Fruit fly (Drosophila melanogaster) whole organism, embryonic: ENCODE results near the gene CG31960.

ENCODE experiments used
- Bteb2 ChIP-seq: fragments of 200-800 bp; sonication (Bioruptor generic); optimal IDR thresholded peaks from 2 replicates; lab custom pipeline; 2016; ENCODE audit warnings: missing biosample characterization, missing genetic modification characterization
- CG10209 ChIP-seq: fragments of 200-800 bp; sonication (Bioruptor generic); optimal IDR thresholded peaks from 3 replicates; lab custom pipeline; 2017; ENCODE audit warnings: missing biosample characterization, mild to moderate bottlenecking, missing genetic modification characterization, missing genetic modification reagents
- CG1024 ChIP-seq: fragments of 200-800 bp; sonication (Bioruptor generic); IDR thresholded peaks from 2 replicates; pipeline ENCODE4 v1.3.6; 2022; ENCODE audit warnings: missing biosample characterization, missing genetic modification characterization
- CG11560 ChIP-seq: fragments of 200-800 bp; sonication (Bioruptor generic); IDR thresholded peaks from 3 replicates; pipeline ENCODE4 v1.3.6; 2022; ENCODE audit warnings: missing biosample characterization, missing genetic modification characterization
- CG11695 ChIP-seq: fragments of 200-800 bp; sonication (Bioruptor generic); IDR thresholded peaks from 3 replicates; pipeline ENCODE4 v1.3.6; 2022; ENCODE audit warnings: missing biosample characterization, missing genetic modification characterization
- CG13123 ChIP-seq: fragments of 200-800 bp; sonication (Bioruptor generic); optimal IDR thresholded peaks from 2 replicates; lab custom pipeline; 2016; ENCODE audit warnings: missing biosample characterization, missing genetic modification characterization
- CG13775 ChIP-seq: fragments of 200-800 bp; sonication (Bioruptor generic); optimal IDR thresholded peaks from 3 replicates; lab custom pipeline; 2017; ENCODE audit warnings: missing biosample characterization, mild to moderate bottlenecking, missing genetic modification characterization
- CG14014 ChIP-seq: fragments of 200-800 bp; sonication (Bioruptor generic); IDR thresholded peaks from 2 replicates; pipeline ENCODE4 v1.3.6; 2022; ENCODE audit warnings: missing biosample characterization, missing genetic modification characterization
- CG14710 ChIP-seq: fragments of 200-800 bp; sonication (Bioruptor generic); optimal IDR thresholded peaks from 3 replicates; lab custom pipeline; 2019; ENCODE audit warnings: missing biosample characterization, mild to moderate bottlenecking, missing genetic modification characterization, moderate library complexity
- CG14860 ChIP-seq: fragments of 200-800 bp; sonication (Bioruptor generic); IDR thresholded peaks from 3 replicates; pipeline ENCODE4 v1.3.6; 2022; ENCODE audit warnings: missing biosample characterization, missing genetic modification characterization; ENCODE audit not compliant: partially characterized antibody
- CG1603 ChIP-seq: fragments of 200-800 bp; sonication (Bioruptor generic); optimal IDR thresholded peaks from 2 replicates; lab custom pipeline; 2019; ENCODE audit warnings: missing biosample characterization, mild to moderate bottlenecking, missing genetic modification characterization, moderate library complexity
- CG17912 ChIP-seq: fragments of 200-800 bp; sonication (Bioruptor generic); optimal IDR thresholded peaks from 2 replicates; lab custom pipeline; 2018; ENCODE audit warnings: missing biosample characterization, mild to moderate bottlenecking, missing genetic modification characterization
- CG18764 ChIP-seq: fragments of 200-800 bp; sonication (Bioruptor generic); optimal IDR thresholded peaks from 3 replicates; lab custom pipeline; 2016; ENCODE audit warnings: missing biosample characterization, missing genetic modification characterization
- CG2116 ChIP-seq: fragments of 200-800 bp; sonication (Bioruptor generic); optimal IDR thresholded peaks from 3 replicates; lab custom pipeline; 2018; ENCODE audit warnings: missing biosample characterization, mild to moderate bottlenecking, missing genetic modification characterization
- CG2202 ChIP-seq: fragments of 200-800 bp; sonication (Bioruptor generic); optimal IDR thresholded peaks from 2 replicates; lab custom pipeline; 2018; ENCODE audit warnings: missing biosample characterization, mild to moderate bottlenecking, missing genetic modification characterization
- CG2889 ChIP-seq: fragments of 200-800 bp; sonication (Bioruptor generic); IDR thresholded peaks from 3 replicates; pipeline ENCODE4 v1.3.6; 2022; ENCODE audit warnings: missing biosample characterization, missing genetic modification characterization
- CG30431 ChIP-seq: fragments of 200-800 bp; sonication (Bioruptor generic); optimal IDR thresholded peaks from 2 replicates; lab custom pipeline; 2017; ENCODE audit warnings: missing biosample characterization, missing genetic modification characterization
- CG43689 ChIP-seq: fragments of 200-800 bp; sonication (Bioruptor generic); IDR thresholded peaks from 2 replicates; pipeline ENCODE4 v1.3.6; 2022; ENCODE audit warnings: missing biosample characterization, missing genetic modification characterization
- CG6175 ChIP-seq: fragments of 200-800 bp; sonication (Bioruptor generic); IDR thresholded peaks from 3 replicates; pipeline ENCODE4 v1.3.6; 2022; ENCODE audit warnings: missing biosample characterization, missing genetic modification characterization
- CG7271 ChIP-seq: fragments of 200-800 bp; sonication (Bioruptor generic); optimal IDR thresholded peaks from 2 replicates; lab custom pipeline; 2018; ENCODE audit warnings: missing biosample characterization, mild to moderate bottlenecking, missing genetic modification characterization, moderate library complexity
- CG7556 ChIP-seq: fragments of 200-800 bp; sonication (Bioruptor generic); optimal IDR thresholded peaks from 2 replicates; lab custom pipeline; 2017; ENCODE audit warnings: missing biosample characterization, mild to moderate bottlenecking, missing genetic modification characterization
- Dek ChIP-seq: fragments of 200-800 bp; sonication (Bioruptor generic); optimal IDR thresholded peaks from 3 replicates; lab custom pipeline; 2019; ENCODE audit warnings: missing biosample characterization, mild to moderate bottlenecking, missing genetic modification characterization, moderate library complexity
- Dref ChIP-seq: fragments of 200-800 bp; sonication (Bioruptor generic); IDR thresholded peaks from 2 replicates; pipeline ENCODE4 v1.3.6; 2022; ENCODE audit warnings: missing biosample characterization, missing genetic modification characterization
- Fer1 ChIP-seq: fragments of 200-800 bp; sonication (Bioruptor generic); optimal IDR thresholded peaks from 2 replicates; lab custom pipeline; 2017; ENCODE audit warnings: missing biosample characterization, mild to moderate bottlenecking, missing genetic modification characterization
- Gsc ChIP-seq: fragments of 200-800 bp; sonication (Bioruptor generic); IDR thresholded peaks from 2 replicates; pipeline ENCODE4 v1.3.6; 2022; ENCODE audit warnings: missing biosample characterization, missing genetic modification characterization
- Hr3 ChIP-seq: fragments of 200-800 bp; sonication (Bioruptor generic); optimal IDR thresholded peaks from 3 replicates; lab custom pipeline; 2016; ENCODE audit warnings: missing biosample characterization, missing genetic modification characterization
- MBD-R2 ChIP-seq: fragments of 200-800 bp; sonication (Bioruptor generic); IDR thresholded peaks from 2 replicates; pipeline ENCODE4 v1.3.6; 2022; ENCODE audit warnings: missing biosample characterization, missing genetic modification characterization
- MESR4 ChIP-seq: fragments of 200-800 bp; sonication (Bioruptor generic); optimal IDR thresholded peaks from 2 replicates; lab custom pipeline; 2018; ENCODE audit warnings: missing biosample characterization, mild to moderate bottlenecking, missing genetic modification characterization, moderate library complexity
- Mad ChIP-seq: fragments of 200-800 bp; sonication (Bioruptor generic); optimal IDR thresholded peaks from 2 replicates; lab custom pipeline; 2016; ENCODE audit warnings: missing biosample characterization, missing genetic modification characterization
- NC2β ChIP-seq: fragments of 200-800 bp; sonication (Bioruptor generic); optimal IDR thresholded peaks from 2 replicates; lab custom pipeline; 2016; ENCODE audit warnings: missing biosample characterization, missing genetic modification characterization
- Ptx1 ChIP-seq: fragments of 200-800 bp; sonication (Bioruptor generic); IDR thresholded peaks from 2 replicates; pipeline ENCODE4 v1.3.6; 2022; ENCODE audit warnings: missing biosample characterization, missing genetic modification characterization
- Sox100B ChIP-seq: fragments of 200-800 bp; sonication (Bioruptor generic); optimal IDR thresholded peaks from 3 replicates; lab custom pipeline; 2018; ENCODE audit warnings: missing biosample characterization, mild to moderate bottlenecking, missing genetic modification characterization
- Sry-δ ChIP-seq: fragments of 200-800 bp; sonication (Bioruptor generic); optimal IDR thresholded peaks from 2 replicates; lab custom pipeline; 2016; ENCODE audit warnings: missing biosample characterization, missing genetic modification characterization
- Usf ChIP-seq: fragments of 200-800 bp; sonication (Bioruptor generic); optimal IDR thresholded peaks from 2 replicates; lab custom pipeline; 2017; ENCODE audit warnings: missing genotype, missing biosample characterization, missing genetic modification characterization
- ase ChIP-seq: fragments of 200-800 bp; sonication (Bioruptor generic); IDR thresholded peaks from 3 replicates; pipeline ENCODE4 v1.3.6; 2022; ENCODE audit warnings: missing biosample characterization, missing genetic modification characterization
- cad ChIP-seq: fragments of >200 bp; optimal IDR thresholded peaks from 2 replicates; lab custom pipeline; 2017; ENCODE audit warnings: missing biosample characterization, missing genetic modification characterization
- dmrt99B ChIP-seq: fragments of 200-800 bp; sonication (Bioruptor generic); optimal IDR thresholded peaks from 2 replicates; lab custom pipeline; 2018; ENCODE audit warnings: missing biosample characterization, mild to moderate bottlenecking, missing genetic modification characterization, moderate library complexity
- emc ChIP-seq: fragments of 200-800 bp; sonication (Bioruptor generic); optimal IDR thresholded peaks from 2 replicates; lab custom pipeline; 2016; ENCODE audit warnings: missing biosample characterization, missing genetic modification characterization
- ems ChIP-seq: fragments of 200-800 bp; sonication (Bioruptor generic); optimal IDR thresholded peaks from 3 replicates; lab custom pipeline; 2016; ENCODE audit warnings: missing biosample characterization, missing genetic modification characterization
- fd96Cb ChIP-seq: fragments of 200-800 bp; sonication (Bioruptor generic); optimal IDR thresholded peaks from 2 replicates; lab custom pipeline; 2018; ENCODE audit warnings: missing biosample characterization, mild to moderate bottlenecking, missing genetic modification characterization, moderate library complexity
- fru ChIP-seq: fragments of >200 bp; optimal IDR thresholded peaks from 2 replicates; lab custom pipeline; 2017
- gsb ChIP-seq: fragments of 200-800 bp; sonication (Bioruptor generic); IDR thresholded peaks from 2 replicates; pipeline ENCODE4 v1.3.6; 2022; ENCODE audit warnings: missing biosample characterization, missing genetic modification characterization
- pita ChIP-seq: fragments of 200-800 bp; sonication (Bioruptor generic); optimal IDR thresholded peaks from 2 replicates; lab custom pipeline; 2017; ENCODE audit warnings: missing biosample characterization, mild to moderate bottlenecking, missing genetic modification characterization
- prd ChIP-seq, 3 experiments: fragments of >200 bp in 2 of 3; fragments of 200-800 bp in 1 of 3; sonication (Bioruptor generic) in 1 of 3; optimal IDR thresholded peaks in 2 of 3; IDR thresholded peaks in 1 of 3; 2 replicates in 2 of 3; 3 replicates in 1 of 3; pipeline versions ENCODE4 v1.3.6 to Lab custom; 2017 to 2022; ENCODE audit warnings: missing biosample characterization in 1 of 3, missing genetic modification characterization in 1 of 3
- pum ChIP-seq: fragments of 200-800 bp; sonication (Bioruptor generic); optimal IDR thresholded peaks from 2 replicates; lab custom pipeline; 2016; ENCODE audit warnings: missing biosample characterization, missing genetic modification characterization
- seq ChIP-seq: fragments of 200-800 bp; sonication (Bioruptor generic); IDR thresholded peaks from 2 replicates; pipeline ENCODE4 v1.3.6; 2022; ENCODE audit warnings: missing biosample characterization, missing genetic modification characterization
- sim ChIP-seq: fragments of 200-800 bp; sonication (Bioruptor generic); IDR thresholded peaks from 2 replicates; pipeline ENCODE4 v1.3.6; 2022; ENCODE audit warnings: missing biosample characterization, missing genetic modification characterization
- sna ChIP-seq: fragments of 200-800 bp; sonication (Bioruptor generic); IDR thresholded peaks from 2 replicates; pipeline ENCODE4 v1.3.6; 2022; ENCODE audit warnings: missing biosample characterization, missing genetic modification characterization; ENCODE audit not compliant: partially characterized antibody
- ssp ChIP-seq: fragments of 200-800 bp; sonication (Bioruptor generic); IDR thresholded peaks from 2 replicates; pipeline ENCODE4 v1.3.6; 2022; ENCODE audit warnings: missing biosample characterization, missing genetic modification characterization
- z ChIP-seq: fragments of 200-800 bp; sonication (Bioruptor generic); IDR thresholded peaks from 3 replicates; pipeline ENCODE4 v1.3.6; 2022; ENCODE audit warnings: missing biosample characterization, missing genetic modification characterization

Gene CG31960

dm6 chr2L:3789290-3790067, 4.7 kb downstream of the CG31960 start (continued):
- TF ChIP-seq CG14860 (GFP tag; lab: Robert Waterston, UW) (no peak), cad (GFP tag; lab: Kevin White, UChicago) (no peak), CG13123 (GFP tag; lab: Kevin White, UChicago) (peak; percentile 43), CG1024 (GFP tag; lab: Robert Waterston, UW) (peak; percentile 72), gsb (no peak; the same call in 1 of the 2 replicates), pita (no peak), CG30431 (GFP tag; lab: Kevin White, UChicago) (peak; percentile 46), Hr3 (peak; percentile 84), prd (optimal IDR thresholded peaks at IDR 0.05; lab: Kevin White, UChicago) (no peak), prd (GFP tag; IDR thresholded peaks at IDR 0.05; lab: Robert Waterston, UW) (peak; percentile 88), CG14014 (GFP tag; lab: Robert Waterston, UW) (peak; percentile 82), CG11560 (tag; lab: Robert Waterston, UW) (peak; percentile 52; the same call in 1 of the 3 replicates), CG18764 (GFP tag; lab: Kevin White, UChicago) (peak; percentile 53), Gsc (GFP tag; lab: Robert Waterston, UW) (no peak; the same call in 1 of the 2 replicates), Dek (tag; lab: Kevin White, UChicago) (peak; percentile 70), Dref (GFP tag; lab: Robert Waterston, UW) (no peak), seq (0 out of 2 replicates have a peak, but pooled peaks have one; percentile 7), CG43689 (GFP tag; lab: Robert Waterston, UW) (peak; percentile 34; the same call in 1 of the 2 replicates), Sox100B (peak; percentile 80), ase (GFP tag; lab: Robert Waterston, UW) (peak; percentile 81; the same call in 2 of the 3 replicates), Usf (GFP tag; lab: Kevin White, UChicago) (peak; percentile 19), emc (GFP tag; lab: Kevin White, UChicago) (no peak), CG11695 (peak; percentile 72), CG7556 (GFP tag; lab: Kevin White, UChicago) (peak; percentile 86), Bteb2 (no peak), z (no peak; the same call in 2 of the 3 replicates), ssp (GFP tag; lab: Robert Waterston, UW) (peak; percentile 77), MESR4 (GFP tag; lab: Kevin White, UChicago) (no peak), Sry-δ (no peak), CG17912 (GFP tag; lab: Kevin White, UChicago) (no peak), CG2116 (GFP tag; lab: Kevin White, UChicago) (peak; percentile 26), MBD-R2 (peak; percentile 21; the same call in 1 of the 2 replicates), CG1603 (tag; lab: Kevin White, UChicago) (no peak), CG14710 (tag; lab: Kevin White, UChicago) (peak; percentile 89), CG6175 (no peak), dmrt99B (peak; percentile 91), pum (GFP tag; lab: Kevin White, UChicago) (no peak), Ptx1 (GFP tag; lab: Robert Waterston, UW) (peak; percentile 81), CG2202 (peak; percentile 82), CG10209 (GFP tag; lab: Kevin White, UChicago) (peak; percentile 79), CG13775 (GFP tag; lab: Kevin White, UChicago) (peak; percentile 68), CG7271 (tag; lab: Kevin White, UChicago) (peak; percentile 32), fd96Cb (tag; lab: Kevin White, UChicago) (peak; percentile 93), Mad (GFP tag; lab: Kevin White, UChicago) (no peak), fru (lab: Kevin White, UChicago) (no peak), sna (GFP tag; lab: Robert Waterston, UW) (no peak), ems (GFP tag; lab: Kevin White, UChicago) (no peak), Fer1 (GFP tag; lab: Kevin White, UChicago) (peak; percentile 16), CG2889 (GFP tag; lab: Robert Waterston, UW) (peak; percentile 27; the same call in 1 of the 3 replicates), NC2β (GFP tag; lab: Kevin White, UChicago) (no peak), sim (peak; percentile 79)
